Fruit fly (Drosophila melanogaster) whole organism, pupa: Measurements from ENCODE around the gene Nup160.
A peak's percentile ranks its signal among the peaks of the same experiment; 100 is the strongest.

Experiments used
- CG32121 ChIP-seq: fragments of 200-800 bp; sonication (Bioruptor generic); IDR thresholded peaks from 2 replicates; pipeline ENCODE4 v1.3.6; 2022; ENCODE audit warnings: missing biosample characterization, missing genetic modification characterization
- CG34367 ChIP-seq: fragments of 200-800 bp; sonication (Bioruptor generic); optimal IDR thresholded peaks from 2 replicates; lab custom pipeline; 2018; ENCODE audit warnings: missing biosample characterization, mild to moderate bottlenecking, missing genetic modification characterization
- CG8159 ChIP-seq: fragments of 200-800 bp; sonication (Bioruptor generic); optimal IDR thresholded peaks from 3 replicates; lab custom pipeline; 2018; ENCODE audit warnings: missing biosample characterization, mild to moderate bottlenecking, missing genetic modification characterization, moderate library complexity
- CG8301 ChIP-seq: fragments of 200-800 bp; sonication (Bioruptor generic); optimal IDR thresholded peaks from 2 replicates; lab custom pipeline; 2018; ENCODE audit warnings: missing biosample characterization, mild to moderate bottlenecking, missing genetic modification characterization
- Pif1A ChIP-seq: fragments of 200-800 bp; sonication (Bioruptor generic); optimal IDR thresholded peaks from 3 replicates; lab custom pipeline; 2016; ENCODE audit warnings: missing biosample characterization, missing genetic modification characterization
- Snoo ChIP-seq: fragments of 200-800 bp; sonication (Bioruptor generic); optimal IDR thresholded peaks from 3 replicates; lab custom pipeline; 2017; ENCODE audit warnings: missing biosample characterization, mild to moderate bottlenecking, missing genetic modification characterization, inconsistent platforms
- gl ChIP-seq: fragments of 200-800 bp; sonication (Bioruptor generic); optimal IDR thresholded peaks from 2 replicates; lab custom pipeline; 2018; ENCODE audit warnings: missing biosample characterization, mild to moderate bottlenecking, missing genetic modification characterization

- TF ChIP-seq CG32121, result peak; percentile 70
- no peak for TF ChIP-seq Pif1A (GFP tag; lab: Kevin White, UChicago)
- TF ChIP-seq CG34367 (tag; lab: Kevin White, UChicago), result peak; percentile 44
- TF ChIP-seq CG8159 (tag; lab: Kevin White, UChicago), result no peak
- no peak for TF ChIP-seq CG8301 (tag; lab: Kevin White, UChicago)
- peak; percentile 69 for TF ChIP-seq Snoo (tag; lab: Kevin White, UChicago)
- TF ChIP-seq gl (tag; lab: Kevin White, UChicago), result no peak
Measured at dm6 chr2L:11123499-11123898, at the start of gene Nup160, which contains the start of gene Csl4.
